Worm (Caenorhabditis elegans): Measurements from ENCODE around the gene rsa-2.

rsa-2 gene

ce11 chrIII:11079445-11079844 lies 16.2 kb downstream of the rsa-2 start, which contains the start of gene W09D6.4:
Gene W09D6.4, plus strand, starts transcription at chrIII:11079745.
- TF ChIP-seq blmp-1 (tag; optimal IDR thresholded peaks at IDR 0.05; ENCODE audit: insufficient read depth) (no peak), nhr-21 (tag; optimal IDR thresholded peaks at IDR 0.05) (no peak), unc-39 (tag; optimal IDR thresholded peaks at IDR 0.05) (no peak), nhr-11 (tag; optimal IDR thresholded peaks at IDR 0.05) (no peak), peb-1 (tag; optimal IDR thresholded peaks at IDR 0.05) (no peak), ZK546.5 (tag; optimal IDR thresholded peaks at IDR 0.05) (no peak), mbf-1 (tag; optimal IDR thresholded peaks at IDR 0.05) (no peak), fos-1 (tag; optimal IDR thresholded peaks at IDR 0.05) (no peak), unc-62 (GFP tag; optimal IDR thresholded peaks at IDR 0.05) (no peak), gmeb-1 (tag; optimal IDR thresholded peaks at IDR 0.05) (no peak), skn-1 (tag; optimal IDR thresholded peaks at IDR 0.05) (no peak), nhr-10 (tag; optimal IDR thresholded peaks at IDR 0.05) (no peak), elt-1 (tag; optimal IDR thresholded peaks at IDR 0.05) (no peak), sma-9 (GFP tag; optimal IDR thresholded peaks at IDR 0.05) (no peak), sma-9 (tag; optimal IDR thresholded peaks at IDR 0.05) (no peak), F13H6.1 (tag; optimal IDR thresholded peaks at IDR 0.05) (no peak), unc-55 (GFP tag; optimal IDR thresholded peaks at IDR 0.05) (no peak), ztf-4 (tag; optimal IDR thresholded peaks at IDR 0.05) (no peak), zag-1 (tag; optimal IDR thresholded peaks at IDR 0.05) (no peak)

ce11 chrIII:11082604-11083003 lies 19.3 kb downstream of the rsa-2 start:
- TF ChIP-seq lin-13 (GFP tag; optimal IDR thresholded peaks at IDR 0.05) (no peak), peb-1 (tag; optimal IDR thresholded peaks at IDR 0.05) (no peak)

ce11 chrIII:11083993-11084392 lies 20.7 kb downstream of the rsa-2 start:
- TF ChIP-seq fos-1 (tag; optimal IDR thresholded peaks at IDR 0.05) (peak; percentile 31), nhr-10 (tag; optimal IDR thresholded peaks at IDR 0.05) (no peak), F13H6.1 (tag; optimal IDR thresholded peaks at IDR 0.05) (no peak), nhr-21 (tag; optimal IDR thresholded peaks at IDR 0.05) (no peak), snpc-4 (tag; optimal IDR thresholded peaks at IDR 0.05) (no peak), blmp-1 (tag; optimal IDR thresholded peaks at IDR 0.05; ENCODE audit: insufficient read depth) (no peak)

ce11 chrIII:11087442-11087841 lies 24.2 kb downstream of the rsa-2 start:
- TF ChIP-seq ZK546.5 (tag; optimal IDR thresholded peaks at IDR 0.05) (no peak), blmp-1 (tag; optimal IDR thresholded peaks at IDR 0.05; ENCODE audit: insufficient read depth) (peak; percentile 27), ceh-82 (tag; optimal IDR thresholded peaks at IDR 0.05) (no peak), fos-1 (tag; optimal IDR thresholded peaks at IDR 0.05) (peak; percentile 82), F13H6.1 (tag; optimal IDR thresholded peaks at IDR 0.05) (peak; percentile 2), sma-9 (GFP tag; optimal IDR thresholded peaks at IDR 0.05) (no peak), sma-9 (tag; optimal IDR thresholded peaks at IDR 0.05) (no peak), snpc-4 (tag; optimal IDR thresholded peaks at IDR 0.05) (no peak), crh-2 (tag; optimal IDR thresholded peaks at IDR 0.05) (peak; percentile 94)

DNA sequence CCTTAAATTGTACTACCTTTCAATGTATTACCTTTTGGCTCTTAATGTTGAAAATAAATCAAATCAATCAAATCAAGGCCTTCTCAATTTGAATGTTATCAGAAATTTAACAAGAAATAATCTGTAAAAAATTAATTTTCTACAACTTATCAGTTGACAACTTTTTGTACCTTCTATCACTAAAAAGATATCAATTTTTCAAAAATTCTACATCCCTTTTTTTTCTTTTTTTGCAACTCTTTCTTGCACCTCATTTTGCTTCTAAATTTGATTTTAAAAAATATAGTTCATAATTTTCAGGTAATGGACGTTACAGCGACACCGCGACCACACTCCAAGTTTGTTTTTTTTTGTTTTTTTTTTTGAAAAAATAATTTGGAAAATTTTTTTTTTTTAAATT lies 24.9 kb downstream of the rsa-2 start, which contains the start of gene W09D6.5:
Gene W09D6.5, plus strand, starts transcription at position 301 of the 400 bp plus-strand sequence.
- TF ChIP-seq nhr-21 (tag; optimal IDR thresholded peaks at IDR 0.05) (no peak), lin-11 (tag; optimal IDR thresholded peaks at IDR 0.05) (no peak), nhr-12 (tag; optimal IDR thresholded peaks at IDR 0.05) (no peak), nhr-129 (tag; optimal IDR thresholded peaks at IDR 0.05) (no peak), fos-1 (tag; optimal IDR thresholded peaks at IDR 0.05) (no peak), snpc-4 (tag; optimal IDR thresholded peaks at IDR 0.05) (no peak), ztf-1 (GFP tag; conservative IDR thresholded peaks at IDR 0.05) (no peak), dmd-4 (tag; optimal IDR thresholded peaks at IDR 0.05) (no peak), crh-2 (tag; optimal IDR thresholded peaks at IDR 0.05) (no peak), sem-4 (tag; optimal IDR thresholded peaks at IDR 0.05) (no peak), alr-1 (tag; optimal IDR thresholded peaks at IDR 0.05) (no peak), gmeb-1 (tag; optimal IDR thresholded peaks at IDR 0.05) (no peak), Y55F3AM.14 (GFP tag; optimal IDR thresholded peaks at IDR 0.05) (no peak)

ce11 chrIII:11090112-11090648 lies 26.9 kb downstream of the rsa-2 start:
- TF ChIP-seq lin-39 (tag; optimal IDR thresholded peaks at IDR 0.05) (no peak), nhr-23 (tag; optimal IDR thresholded peaks at IDR 0.05) (no peak), ztf-1 (GFP tag; conservative IDR thresholded peaks at IDR 0.05) (no peak), lin-11 (tag; optimal IDR thresholded peaks at IDR 0.05) (no peak), nhr-237 (tag; optimal IDR thresholded peaks at IDR 0.05) (no peak), blmp-1 (tag; optimal IDR thresholded peaks at IDR 0.05; ENCODE audit: insufficient read depth) (no peak), zag-1 (tag; optimal IDR thresholded peaks at IDR 0.05) (no peak), fos-1 (tag; optimal IDR thresholded peaks at IDR 0.05) (peak; percentile 10), snpc-4 (tag; optimal IDR thresholded peaks at IDR 0.05) (peak; percentile 97), nhr-6 (tag; optimal IDR thresholded peaks at IDR 0.05) (no peak), nhr-77 (tag; optimal IDR thresholded peaks at IDR 0.05) (no peak), R02D3.7 (tag; optimal IDR thresholded peaks at IDR 0.05) (no peak), unc-62 (GFP tag; optimal IDR thresholded peaks at IDR 0.05) (no peak), unc-39 (tag; optimal IDR thresholded peaks at IDR 0.05) (no peak), nhr-10 (tag; optimal IDR thresholded peaks at IDR 0.05) (no peak), ama-1 (optimal IDR thresholded peaks at IDR 0.05) (peak; percentile 98), ztf-4 (tag; optimal IDR thresholded peaks at IDR 0.05) (no peak), gmeb-1 (tag; optimal IDR thresholded peaks at IDR 0.05) (peak; percentile 16), nhr-12 (tag; optimal IDR thresholded peaks at IDR 0.05) (no peak), ceh-16 (tag; optimal IDR thresholded peaks at IDR 0.05) (peak; percentile 51), nhr-25 (tag; optimal IDR thresholded peaks at IDR 0.05) (peak; percentile 9), crh-2 (tag; optimal IDR thresholded peaks at IDR 0.05) (peak; percentile 62), unc-55 (GFP tag; optimal IDR thresholded peaks at IDR 0.05) (peak; percentile 2), nhr-129 (tag; optimal IDR thresholded peaks at IDR 0.05) (no peak), lin-13 (GFP tag; optimal IDR thresholded peaks at IDR 0.05) (peak; percentile 63), Y55F3AM.14 (GFP tag; optimal IDR thresholded peaks at IDR 0.05) (no peak)
